Fruit fly (Drosophila melanogaster): ENCODE measurements around the gene CG3552.
A peak's percentile ranks its signal among the peaks of the same experiment; 100 is the strongest.

CG3552 gene

DNA sequence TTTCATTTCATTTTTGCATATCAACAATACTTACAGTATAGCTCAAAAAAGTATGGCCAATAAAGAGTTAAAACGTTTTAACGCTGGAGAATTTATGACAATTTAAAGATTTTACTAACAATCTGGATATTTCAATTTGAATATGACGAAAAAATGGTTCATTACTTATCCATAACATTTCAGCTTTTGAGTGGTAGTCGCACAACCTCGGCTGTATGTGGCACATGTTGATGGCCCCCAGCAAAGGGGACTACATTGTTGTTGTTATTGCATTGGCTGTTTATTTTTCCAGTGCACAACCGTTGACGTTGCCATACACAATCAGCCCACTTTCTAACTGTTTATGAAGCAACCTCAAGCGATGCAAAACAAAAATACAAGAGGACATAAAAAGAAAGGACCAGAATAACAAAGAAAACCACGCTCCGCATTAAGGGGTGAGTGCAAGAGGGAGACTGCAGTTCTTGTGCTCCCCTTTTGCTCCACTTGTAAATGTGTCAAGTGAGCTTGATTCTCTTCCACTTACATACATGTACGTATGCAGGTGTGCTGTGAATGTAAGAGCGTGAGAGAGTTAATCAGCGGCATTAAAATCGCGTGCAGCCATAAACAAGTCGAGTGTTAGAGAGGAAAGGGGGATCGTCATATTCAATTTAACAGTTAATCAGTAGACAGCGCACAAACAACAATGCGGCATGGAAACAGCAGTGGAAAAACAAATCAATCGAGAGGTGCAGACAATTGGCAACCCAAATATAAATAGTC is 35.9 kb upstream of the CG3552 start (continued):
- TF ChIP-seq vvl (GFP tag; IDR thresholded peaks at IDR 0.05): peak; percentile 65
- TF ChIP-seq CG10209 (GFP tag; optimal IDR thresholded peaks at IDR 0.05): peak; percentile 26
- TF ChIP-seq so (GFP tag; IDR thresholded peaks at IDR 0.05): peak; percentile 68; the same call in 1 of the 3 replicates
- TF ChIP-seq CG15269 (tag; optimal IDR thresholded peaks at IDR 0.05): peak; percentile 66
- TF ChIP-seq slbo (GFP tag; IDR thresholded peaks at IDR 0.05): peak; percentile 38
- TF ChIP-seq stc (GFP tag; IDR thresholded peaks at IDR 0.05): peak; percentile 54; the same call in 1 of the 2 replicates
- TF ChIP-seq Nf-YB (GFP tag; optimal IDR thresholded peaks at IDR 0.05): no peak
- TF ChIP-seq tx (GFP tag; optimal IDR thresholded peaks at IDR 0.05): peak; percentile 4
- peak; percentile 27; the same call in 1 of the 3 replicates for TF ChIP-seq CG34422 (GFP tag; IDR thresholded peaks at IDR 0.05)
- TF ChIP-seq esg (GFP tag; conservative IDR thresholded peaks at IDR 0.05): peak; percentile 63; the same call in 1 of the 2 replicates
- peak; percentile 39; the same call in 1 of the 2 replicates for TF ChIP-seq E2f2 (GFP tag; IDR thresholded peaks at IDR 0.05)
- TF ChIP-seq sima (GFP tag; optimal IDR thresholded peaks at IDR 0.05): no peak
- TF ChIP-seq D19A (tag; optimal IDR thresholded peaks at IDR 0.05): peak; percentile 47
- peak; percentile 38 for TF ChIP-seq CG30403 (GFP tag; optimal IDR thresholded peaks at IDR 0.05)
- TF ChIP-seq CG2712 (tag; optimal IDR thresholded peaks at IDR 0.05): peak; percentile 57
- TF ChIP-seq Taf1 (GFP tag; IDR thresholded peaks at IDR 0.05): no peak
- peak in 1 of 2 experiments; percentile 32 for TF ChIP-seq Hr78 (GFP tag; optimal IDR thresholded peaks at IDR 0.05)
- peak; percentile 18 for TF ChIP-seq jing (GFP tag; optimal IDR thresholded peaks at IDR 0.05)
- TF ChIP-seq Hmr (GFP tag; optimal IDR thresholded peaks at IDR 0.05): peak; percentile 9
- no peak for TF ChIP-seq pan (optimal IDR thresholded peaks at IDR 0.05)
- peak in 1 of 2 experiments; percentile 63 for TF ChIP-seq pan (GFP tag; optimal IDR thresholded peaks at IDR 0.05 in 1 of 2, IDR thresholded peaks at IDR 0.05 in 1 of 2)
- peak; percentile 76 for TF ChIP-seq CG11504 (tag; optimal IDR thresholded peaks at IDR 0.05)
- peak; percentile 49 for TF ChIP-seq CG2120 (GFP tag; optimal IDR thresholded peaks at IDR 0.05)
- TF ChIP-seq CG17568 (GFP tag; optimal IDR thresholded peaks at IDR 0.05): peak; percentile 29
- no peak for TF ChIP-seq luna (GFP tag; optimal IDR thresholded peaks at IDR 0.05)
- TF ChIP-seq CG1024 (GFP tag; IDR thresholded peaks at IDR 0.05): peak; percentile 26; the same call in 1 of the 2 replicates
- TF ChIP-seq HHEX (GFP tag; optimal IDR thresholded peaks at IDR 0.05): peak; percentile 42
- 0 out of 3 replicates have a peak, but pooled peaks have one; percentile 32 for TF ChIP-seq Dbx (GFP tag; IDR thresholded peaks at IDR 0.05)
- peak; percentile 34; the same call in 1 of the 2 replicates for TF ChIP-seq Rx (GFP tag; IDR thresholded peaks at IDR 0.05)
- TF ChIP-seq zfh2 (GFP tag; optimal IDR thresholded peaks at IDR 0.05): no peak
- peak; percentile 40; the same call in 2 of the 3 replicates for TF ChIP-seq tgo (GFP tag; IDR thresholded peaks at IDR 0.05)
- peak; percentile 68 for TF ChIP-seq lab (GFP tag; optimal IDR thresholded peaks at IDR 0.05)
- TF ChIP-seq peb (GFP tag; IDR thresholded peaks at IDR 0.05): peak; percentile 17; the same call in 1 of the 2 replicates
- no peak for TF ChIP-seq NFAT (GFP tag; IDR thresholded peaks at IDR 0.05)
- peak; percentile 50 for TF ChIP-seq grau (tag; optimal IDR thresholded peaks at IDR 0.05)
- peak; percentile 18 for TF ChIP-seq bab2 (GFP tag; optimal IDR thresholded peaks at IDR 0.05)
- TF ChIP-seq CG11695 (GFP tag; IDR thresholded peaks at IDR 0.05): peak; percentile 74; the same call in 2 of the 3 replicates
- no peak for TF ChIP-seq toy (GFP tag; IDR thresholded peaks at IDR 0.05)
- no peak for TF ChIP-seq prd (optimal IDR thresholded peaks at IDR 0.05)
- peak; percentile 56; the same call in 2 of the 3 replicates for TF ChIP-seq prd (GFP tag; IDR thresholded peaks at IDR 0.05)
- TF ChIP-seq ken (GFP tag; IDR thresholded peaks at IDR 0.05): peak; percentile 56; the same call in 1 of the 3 replicates
- peak; percentile 22 for TF ChIP-seq CG12219 (GFP tag; optimal IDR thresholded peaks at IDR 0.05)
- TF ChIP-seq CG17829 (tag; optimal IDR thresholded peaks at IDR 0.05): peak; percentile 2
- peak; percentile 63; the same call in 1 of the 2 replicates for TF ChIP-seq Xrp1 (GFP tag; IDR thresholded peaks at IDR 0.05)
- peak; percentile 38 for TF ChIP-seq CG18599 (GFP tag; optimal IDR thresholded peaks at IDR 0.05)
- TF ChIP-seq Fer3 (tag; optimal IDR thresholded peaks at IDR 0.05): peak; percentile 29
- no peak for TF ChIP-seq CG13123 (GFP tag; optimal IDR thresholded peaks at IDR 0.05)
- peak in 1 of 2 experiments; percentile 47 for TF ChIP-seq dpn (GFP tag; optimal IDR thresholded peaks at IDR 0.05)
- peak; percentile 54 for TF ChIP-seq CG13424 (tag; optimal IDR thresholded peaks at IDR 0.05)

All from whole organism, embryonic.